Fruit fly (Drosophila melanogaster): ENCODE measurements around the gene CG17350.

DNA sequence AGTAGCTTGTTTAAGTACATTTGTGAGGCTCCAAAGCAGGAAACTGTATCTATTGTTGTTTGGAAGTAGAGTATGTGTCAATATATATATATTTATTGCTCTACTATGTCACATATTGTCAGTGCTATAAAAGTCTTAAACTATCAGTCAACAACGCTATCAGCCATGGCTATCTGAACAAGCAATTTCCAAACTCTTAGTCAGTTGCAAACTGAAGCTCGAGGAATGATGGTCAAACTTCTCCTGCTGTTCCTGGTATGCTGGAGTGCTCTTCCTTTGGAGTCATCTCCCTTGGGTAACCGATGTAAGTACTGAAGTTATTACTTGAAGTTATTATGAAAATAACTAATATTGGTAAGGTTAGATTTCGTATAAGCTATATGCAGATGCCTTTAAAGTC is 38.1 kb downstream of the CG17350 start, which contains the start of gene lectin-37Db:
- TF ChIP-seq CG15336 (GFP tag; IDR thresholded peaks at IDR 0.05) (no peak), Gug (GFP tag; IDR thresholded peaks at IDR 0.05) (no peak), Hr39 (GFP tag; optimal IDR thresholded peaks at IDR 0.05) (no peak), CG6792 (GFP tag; optimal IDR thresholded peaks at IDR 0.05) (no peak), dsx (GFP tag; optimal IDR thresholded peaks at IDR 0.05; ENCODE audit: poor library complexity, severe bottlenecking) (no peak), Met (GFP tag; optimal IDR thresholded peaks at IDR 0.05) (no peak)

Measured in whole organism, prepupa.